Worm (Caenorhabditis elegans) whole organism, L4/young adult: ENCODE measurements around the gene C24A3.1.

Experiments used
- W03F9.2 ChIP-seq: fragments of 150-350 bp; optimal IDR thresholded peaks from 2 replicates; lab custom pipeline; 2014; ENCODE audit warnings: missing biosample characterization, missing genetic modification characterization
- dao-5 ChIP-seq: sonication (generic microtip); optimal IDR thresholded peaks from 2 replicates; lab custom pipeline; 2016; ENCODE audit warnings: missing genotype, missing genetic modification characterization, moderate library complexity, missing compliant biosample characterization
- him-1 ChIP-seq: sonication (generic microtip); optimal IDR thresholded peaks from 2 replicates; lab custom pipeline; 2016; ENCODE audit warnings: missing genotype, missing genetic modification reagents, missing genetic modification characterization, missing compliant biosample characterization

DNA sequence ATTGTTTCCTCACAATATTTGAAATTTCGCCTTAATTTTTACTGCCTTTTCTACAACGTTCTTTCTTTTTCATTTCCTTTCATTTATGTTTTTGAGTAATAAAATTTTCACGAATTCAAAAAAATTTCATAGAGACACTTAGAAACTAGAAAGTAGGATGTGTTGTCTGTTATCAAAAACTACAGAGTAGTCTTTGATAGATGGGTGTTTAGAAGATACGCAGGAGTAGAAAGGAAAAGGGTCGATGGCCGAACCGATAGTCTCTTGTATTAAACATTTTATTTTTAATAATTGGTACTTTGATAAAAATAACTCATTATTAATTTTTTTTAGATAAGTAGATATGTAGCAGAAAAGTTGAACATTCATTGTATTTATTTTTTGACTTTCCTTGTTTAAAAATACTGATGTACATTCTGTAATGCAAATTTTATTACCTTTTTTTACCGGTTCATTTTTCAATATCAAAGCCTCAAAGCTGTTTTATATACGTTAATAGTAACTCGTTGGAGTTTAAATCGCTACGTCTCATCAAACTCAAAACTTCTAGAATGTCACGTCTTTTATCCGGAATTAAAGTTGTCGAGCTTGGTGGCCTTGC is 6.9 kb upstream of the C24A3.1 start, which contains the start of gene C24A3.4:
- TF ChIP-seq him-1 (tag; lab: Kevin White, UChicago) (no peak), W03F9.2 (tag; lab: Kevin White, UChicago) (no peak), dao-5 (no peak)
